Fruit fly (Drosophila melanogaster) whole organism: ENCODE measurements around the gene Or24a.

ENCODE experiments used
- CG8478 ChIP-seq: fragments of >200 bp; optimal IDR thresholded peaks from 2 replicates; lab custom pipeline; 2018; ENCODE audit warnings: inconsistent platforms
- Dll ChIP-seq: fragments of >200 bp; optimal IDR thresholded peaks from 2 replicates; lab custom pipeline; 2017
- pan ChIP-seq: fragments of >200 bp; optimal IDR thresholded peaks from 2 replicates; lab custom pipeline; 2017
- psq ChIP-seq: fragments of >200 bp; optimal IDR thresholded peaks from 2 replicates; lab custom pipeline; 2017
- usp ChIP-seq: fragments of >200 bp; optimal IDR thresholded peaks from 2 replicates; lab custom pipeline; 2017; ENCODE audit warnings: missing biosample characterization, missing genetic modification characterization, mixed read lengths

- TF ChIP-seq pan (lab: Kevin White, UChicago) (no peak), usp (GFP tag; lab: Kevin White, UChicago) (no peak), psq (no peak), CG8478 (lab: Kevin White, UChicago) (no peak), Dll (no peak)
Measured at dm6 chr2L:4185269-4186024, 19.5 kb upstream of the Or24a start.
